Fruit fly (Drosophila melanogaster) Kc167 (cell line): Measurements from ENCODE around the gene CG2972.

Source experiments
- Myc ChIP-seq: fragments of >200 bp; optimal IDR thresholded peaks from 2 replicates; lab custom pipeline; 2017; ENCODE audit warnings: missing external identifiers
- Sin3A ChIP-seq: fragments of >200 bp; optimal IDR thresholded peaks from 2 replicates; lab custom pipeline; 2018; ENCODE audit warnings: missing external identifiers

DNA sequence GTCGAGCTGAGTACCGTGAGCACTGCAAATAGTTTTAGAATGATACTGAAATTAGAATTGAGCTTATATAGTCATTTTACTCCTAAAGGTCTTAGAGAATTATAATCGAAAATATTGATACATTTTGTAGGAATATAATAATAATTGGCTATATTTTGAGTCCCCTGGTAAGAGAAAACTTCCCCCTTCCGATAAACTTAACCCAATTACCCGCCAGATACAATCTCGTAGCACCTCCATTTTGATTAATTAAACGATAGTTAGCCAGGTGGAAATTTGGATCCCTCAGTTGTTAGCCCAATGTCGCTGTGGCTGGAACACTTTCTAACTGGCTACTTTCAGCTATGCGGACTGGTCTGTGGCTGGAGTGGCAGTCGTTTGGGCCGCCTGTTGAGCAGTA, 21.6 kb upstream of the CG2972 start, which contains the start of gene Gr9a:
- TF ChIP-seq Myc (no peak), Sin3A (no peak)
